Fruit fly (Drosophila melanogaster) Kc167 (cell line): ENCODE measurements around the gene AstC.

Source experiments
- Myc ChIP-seq: fragments of >200 bp; optimal IDR thresholded peaks from 2 replicates; lab custom pipeline; 2017; ENCODE audit warnings: missing external identifiers
- h ChIP-seq: fragments of >200 bp; optimal IDR thresholded peaks from 3 replicates; lab custom pipeline; 2018; ENCODE audit warnings: missing external identifiers
- psq ChIP-seq: fragments of >200 bp; optimal IDR thresholded peaks from 2 replicates; lab custom pipeline; 2017; ENCODE audit warnings: missing external identifiers
- ttk ChIP-seq: sonication (Bioruptor generic); optimal IDR thresholded peaks from 2 replicates; lab custom pipeline; 2017; ENCODE audit warnings: missing external identifiers

DNA sequence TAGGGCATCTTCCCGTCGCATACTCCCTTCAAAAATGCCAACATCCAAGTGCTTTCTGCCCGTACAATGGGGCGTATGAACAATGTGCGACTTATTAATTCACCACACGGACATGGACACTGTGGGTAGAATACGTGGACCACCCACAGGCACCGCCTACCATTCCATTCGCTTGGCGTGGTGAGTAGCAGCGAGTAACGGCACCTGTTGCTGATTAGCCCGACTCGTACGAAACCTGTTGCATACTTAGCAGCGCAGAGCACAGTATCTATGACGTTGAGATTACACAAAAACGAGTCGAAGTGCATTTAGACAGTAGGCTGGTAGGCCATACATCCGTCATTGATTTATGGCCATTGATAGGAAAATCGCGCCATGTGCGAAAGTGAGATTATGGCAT is 826 bp upstream of the AstC start:
- TF ChIP-seq h (lab: Kevin White, UChicago) = no peak
- no peak for TF ChIP-seq ttk (lab: Kevin White, UChicago)
- no peak for TF ChIP-seq psq (lab: Kevin White, UChicago)
- TF ChIP-seq Myc (lab: Kevin White, UChicago) = no peak
